Worm (Caenorhabditis elegans) whole organism, L4/young adult: ENCODE data around the gene cki-1.

Source experiments
- W03F9.2 ChIP-seq: fragments of 150-350 bp; optimal IDR thresholded peaks from 2 replicates; lab custom pipeline; 2014; ENCODE audit warnings: missing biosample characterization, missing genetic modification characterization
- him-1 ChIP-seq: sonication (generic microtip); optimal IDR thresholded peaks from 2 replicates; lab custom pipeline; 2016; ENCODE audit warnings: missing genotype, missing genetic modification reagents, missing genetic modification characterization, missing compliant biosample characterization

- TF ChIP-seq W03F9.2 (tag; lab: Kevin White, UChicago), result no peak
- no peak for TF ChIP-seq him-1 (tag; lab: Kevin White, UChicago)
Measured at ce11 chrII:7858101-7858500, 47.1 kb downstream of the cki-1 start, which contains the start of gene sds-22.
